Worm (Caenorhabditis elegans) whole organism, young adult: ENCODE measurements around the gene T13H10.2.

Experiments
- B0035.1 ChIP-seq: sonication (generic microtip); optimal IDR thresholded peaks from 2 replicates; lab custom pipeline; 2016; ENCODE audit warnings: missing genetic modification characterization, mild to moderate bottlenecking, missing compliant biosample characterization, missing genotype, missing genetic modification reagents
- C17E4.6 ChIP-seq: fragments of 200-800 bp; sonication (Bioruptor generic); IDR thresholded peaks from 2 replicates; pipeline ENCODE4 v1.3.6; 2022; ENCODE audit warnings: missing genetic modification reagents, missing genetic modification characterization, missing compliant biosample characterization
- F22D6.2 ChIP-seq: sonication (generic microtip); optimal IDR thresholded peaks from 2 replicates; lab custom pipeline; 2016; ENCODE audit warnings: mild to moderate bottlenecking, missing genetic modification characterization, missing compliant biosample characterization
- F33H1.4 ChIP-seq: fragments of 200-800 bp; sonication (Bioruptor generic); IDR thresholded peaks from 2 replicates; pipeline ENCODE4 v1.3.6; 2022; ENCODE audit warnings: missing genetic modification reagents, missing genetic modification characterization, missing compliant biosample characterization
- F37B4.10 ChIP-seq: fragments of 200-800 bp; sonication (Bioruptor generic); IDR thresholded peaks from 2 replicates; pipeline ENCODE4 v1.3.6; 2022; ENCODE audit warnings: missing genetic modification characterization, missing compliant biosample characterization
- F39B2.1 ChIP-seq: fragments of 200-800 bp; sonication (Bioruptor generic); IDR thresholded peaks from 2 replicates; pipeline ENCODE4 v1.3.6; 2022; ENCODE audit warnings: missing genetic modification reagents, missing genetic modification characterization, missing compliant biosample characterization
- F55B11.4 ChIP-seq: sonication (generic microtip); optimal IDR thresholded peaks from 2 replicates; lab custom pipeline; 2016; ENCODE audit warnings: missing compliant biosample characterization, missing genetic modification characterization, borderline replicate concordance; ENCODE audit not compliant: insufficient read depth
- K11D2.4 ChIP-seq: fragments of 200-800 bp; sonication (Bioruptor generic); IDR thresholded peaks from 2 replicates; pipeline ENCODE4 v1.3.6; 2022; ENCODE audit warnings: missing genetic modification reagents, missing genetic modification characterization, missing compliant biosample characterization
- Y53G8AR.9 ChIP-seq: fragments of 200-800 bp; sonication (Bioruptor generic); conservative IDR thresholded peaks from 2 replicates; pipeline ENCODE4 v1.3.6; 2022; ENCODE audit warnings: missing genetic modification reagents, missing genetic modification characterization, missing compliant biosample characterization
- Y95B8A.8 ChIP-seq: fragments of 200-800 bp; sonication (Bioruptor generic); IDR thresholded peaks from 2 replicates; pipeline ENCODE4 v1.3.6; 2022; ENCODE audit warnings: missing genetic modification reagents, missing genetic modification characterization, missing compliant biosample characterization
- ama-1 ChIP-seq, 3 experiments: fragments of 150-350 bp in 1 of 3; sonication (generic microtip) in 2 of 3; optimal IDR thresholded peaks; 2 replicates each; lab custom pipeline; 2014 to 2018; ENCODE audit warnings: missing biosample characterization in 2 of 3, missing genetic modification characterization in 2 of 3, missing genetic modification reagents in 2 of 3
- aptf-3 ChIP-seq: fragments of 200-800 bp; sonication (Bioruptor generic); IDR thresholded peaks from 2 replicates; pipeline ENCODE4 v1.3.6; 2022; ENCODE audit warnings: missing genetic modification characterization, missing compliant biosample characterization
- cebp-1 ChIP-seq, 2 experiments: fragments of 200-800 bp in 1 of 2; sonication (Bioruptor generic) in 1 of 2; sonication (generic microtip) in 1 of 2; IDR thresholded peaks in 1 of 2; optimal IDR thresholded peaks in 1 of 2; 2 replicates each; pipeline versions ENCODE4 v1.3.6 to Lab custom; 2017 to 2022; ENCODE audit warnings: missing compliant biosample characterization in 2 of 2, missing genetic modification characterization in 2 of 2, mild to moderate bottlenecking in 1 of 2, missing genetic modification reagents in 1 of 2, moderate library complexity in 1 of 2
- cebp-2 ChIP-seq: fragments of 200-800 bp; sonication (Bioruptor generic); IDR thresholded peaks from 2 replicates; pipeline ENCODE4 v1.3.6; 2022; ENCODE audit warnings: missing genetic modification characterization, missing compliant biosample characterization
- ceh-100 ChIP-seq: fragments of 200-800 bp; sonication (Bioruptor generic); IDR thresholded peaks from 2 replicates; pipeline ENCODE4 v1.3.6; 2022; ENCODE audit warnings: missing genetic modification reagents, missing genetic modification characterization, missing compliant biosample characterization
- ceh-40 ChIP-seq: fragments of 200-800 bp; sonication (Bioruptor generic); IDR thresholded peaks from 2 replicates; pipeline ENCODE4 v1.3.6; 2022; ENCODE audit warnings: missing genetic modification characterization, missing compliant biosample characterization
- ceh-91 ChIP-seq: fragments of 200-800 bp; sonication (Bioruptor generic); IDR thresholded peaks from 2 replicates; pipeline ENCODE4 v1.3.6; 2022; ENCODE audit warnings: missing genetic modification reagents, missing genetic modification characterization, missing compliant biosample characterization
- die-1 ChIP-seq: sonication (generic microtip); optimal IDR thresholded peaks from 2 replicates; lab custom pipeline; 2016; ENCODE audit warnings: missing genotype, mild to moderate bottlenecking, missing genetic modification characterization, missing compliant biosample characterization
- efl-1 ChIP-seq: fragments of 150-350 bp; optimal IDR thresholded peaks from 2 replicates; lab custom pipeline; 2014; ENCODE audit warnings: missing biosample characterization, missing genetic modification reagents, missing genetic modification characterization
- ekl-4 ChIP-seq: fragments of 200-800 bp; sonication (Bioruptor generic); IDR thresholded peaks from 2 replicates; pipeline ENCODE4 v1.3.6; 2022; ENCODE audit warnings: missing genetic modification reagents, missing genetic modification characterization, missing compliant biosample characterization
- ets-4 ChIP-seq: fragments of 200-800 bp; sonication (Bioruptor generic); optimal IDR thresholded peaks from 2 replicates; lab custom pipeline; 2018; ENCODE audit warnings: mild to moderate bottlenecking, missing genetic modification characterization, missing compliant biosample characterization
- hlh-26 ChIP-seq: fragments of 200-800 bp; sonication (Bioruptor generic); conservative IDR thresholded peaks from 2 replicates; pipeline ENCODE4 v1.3.6; 2022; ENCODE audit warnings: missing genetic modification reagents, missing genetic modification characterization, missing compliant biosample characterization
- hmg-20 ChIP-seq: fragments of 200-800 bp; sonication (Bioruptor generic); IDR thresholded peaks from 2 replicates; pipeline ENCODE4 v1.3.6; 2022; ENCODE audit warnings: missing genetic modification reagents, missing genetic modification characterization, missing compliant biosample characterization
- lag-1 ChIP-seq: fragments of 200-800 bp; sonication (Bioruptor generic); IDR thresholded peaks from 2 replicates; pipeline ENCODE4 v1.3.6; 2022; ENCODE audit warnings: missing genetic modification reagents, missing genetic modification characterization, missing compliant biosample characterization
- let-607 ChIP-seq, 2 experiments: fragments of 200-800 bp in 1 of 2; sonication (Bioruptor generic) in 1 of 2; sonication (generic microtip) in 1 of 2; optimal IDR thresholded peaks; 2 replicates each; lab custom pipeline; 2016 to 2018; ENCODE audit warnings: mild to moderate bottlenecking in 2 of 2, missing compliant biosample characterization in 2 of 2, missing genetic modification characterization in 2 of 2, moderate library complexity in 2 of 2, missing genotype in 1 of 2
- lin-35 ChIP-seq, 3 experiments: fragments of 150-350 bp in 2 of 3; sonication (generic microtip) in 1 of 3; optimal IDR thresholded peaks; 2 replicates each; lab custom pipeline; 2014 to 2018; ENCODE audit warnings: missing biosample characterization in 3 of 3, missing genetic modification characterization in 3 of 3, missing genetic modification reagents in 3 of 3
- lin-40 ChIP-seq: sonication (generic microtip); optimal IDR thresholded peaks from 2 replicates; lab custom pipeline; 2016; ENCODE audit warnings: missing genetic modification characterization, mild to moderate bottlenecking, missing compliant biosample characterization, missing genotype, missing genetic modification reagents
- lsl-1 ChIP-seq: fragments of 200-800 bp; sonication (Bioruptor generic); optimal IDR thresholded peaks from 2 replicates; lab custom pipeline; 2018; ENCODE audit warnings: mild to moderate bottlenecking, missing genetic modification characterization, moderate library complexity, missing compliant biosample characterization
- madf-3 ChIP-seq: fragments of 200-800 bp; sonication (Bioruptor generic); IDR thresholded peaks from 2 replicates; pipeline ENCODE4 v1.3.6; 2022; ENCODE audit warnings: missing genetic modification reagents, missing genetic modification characterization, missing compliant biosample characterization
- madf-6 ChIP-seq: fragments of 200-800 bp; sonication (Bioruptor generic); IDR thresholded peaks from 2 replicates; pipeline ENCODE4 v1.3.6; 2022; ENCODE audit warnings: missing genetic modification reagents, missing genetic modification characterization, missing compliant biosample characterization
- madf-8 ChIP-seq: fragments of 200-800 bp; sonication (Bioruptor generic); conservative IDR thresholded peaks from 2 replicates; pipeline ENCODE4 v1.3.6; 2022; ENCODE audit warnings: missing genetic modification reagents, missing genetic modification characterization, missing compliant biosample characterization
- nfya-2 ChIP-seq: fragments of 200-800 bp; sonication (Bioruptor generic); IDR thresholded peaks from 2 replicates; pipeline ENCODE4 v1.3.6; 2022; ENCODE audit warnings: missing genetic modification reagents, missing genetic modification characterization, missing compliant biosample characterization
- nfyb-1 ChIP-seq: fragments of 200-800 bp; sonication (Bioruptor generic); IDR thresholded peaks from 2 replicates; pipeline ENCODE4 v1.3.6; 2022; ENCODE audit warnings: missing genetic modification reagents, missing genetic modification characterization, missing compliant biosample characterization
- nhr-90 ChIP-seq: sonication (generic microtip); optimal IDR thresholded peaks from 2 replicates; lab custom pipeline; 2016; ENCODE audit warnings: missing genotype, mild to moderate bottlenecking, missing genetic modification characterization, missing compliant biosample characterization
- pbrm-1 ChIP-seq: fragments of 200-800 bp; sonication (Bioruptor generic); IDR thresholded peaks from 2 replicates; pipeline ENCODE4 v1.3.6; 2022; ENCODE audit warnings: missing genetic modification reagents, missing genetic modification characterization, missing compliant biosample characterization
- sdz-38 ChIP-seq: sonication (generic microtip); optimal IDR thresholded peaks from 2 replicates; lab custom pipeline; 2016; ENCODE audit warnings: missing genotype, missing genetic modification characterization, missing compliant biosample characterization
- snpc-1.1 ChIP-seq: sonication (generic microtip); optimal IDR thresholded peaks from 2 replicates; lab custom pipeline; 2017; ENCODE audit warnings: missing genetic modification characterization, mild to moderate bottlenecking, missing compliant biosample characterization, antibody characterized with exemption, moderate library complexity, missing genotype, missing genetic modification reagents; ENCODE audit not compliant: insufficient read depth
- snpc-1.3 ChIP-seq: sonication (generic microtip); optimal IDR thresholded peaks from 2 replicates; lab custom pipeline; 2017; ENCODE audit warnings: missing genetic modification characterization, mild to moderate bottlenecking, missing compliant biosample characterization, antibody characterized with exemption, moderate library complexity, missing genotype, missing genetic modification reagents; ENCODE audit not compliant: insufficient read depth
- snpc-4 ChIP-seq, 5 experiments: fragments of 150-350 bp in 1 of 5; sonication (generic microtip) in 4 of 5; optimal IDR thresholded peaks; 2 replicates each; lab custom pipeline; 2014 to 2018; ENCODE audit warnings: missing genetic modification characterization in 5 of 5, missing biosample characterization in 3 of 5, antibody characterized with exemption in 2 of 5, mild to moderate bottlenecking in 2 of 5, missing compliant biosample characterization in 2 of 5, missing genotype in 2 of 5, moderate library complexity in 2 of 5, missing genetic modification reagents in 1 of 5
- somi-1 ChIP-seq: fragments of 200-800 bp; sonication (Bioruptor generic); optimal IDR thresholded peaks from 2 replicates; lab custom pipeline; 2018; ENCODE audit warnings: mild to moderate bottlenecking, missing genetic modification characterization, missing compliant biosample characterization
- tlf-1 ChIP-seq: fragments of 200-800 bp; sonication (Bioruptor generic); optimal IDR thresholded peaks from 2 replicates; lab custom pipeline; 2018; ENCODE audit warnings: mild to moderate bottlenecking, missing genetic modification characterization, missing compliant biosample characterization
- zfh-2 ChIP-seq: fragments of 200-800 bp; sonication (Bioruptor generic); conservative IDR thresholded peaks from 2 replicates; pipeline ENCODE4 v1.3.6; 2022; ENCODE audit warnings: missing genetic modification reagents, missing genetic modification characterization, missing compliant biosample characterization
- ztf-25 ChIP-seq: fragments of 200-800 bp; sonication (Bioruptor generic); IDR thresholded peaks from 2 replicates; pipeline ENCODE4 v1.3.6; 2022; ENCODE audit warnings: missing genetic modification reagents, missing genetic modification characterization, missing compliant biosample characterization
- ztf-26 ChIP-seq: sonication (generic microtip); optimal IDR thresholded peaks from 2 replicates; lab custom pipeline; 2017; ENCODE audit warnings: missing genetic modification characterization, missing compliant biosample characterization
- ztf-28 ChIP-seq: fragments of 200-800 bp; sonication (Bioruptor generic); IDR thresholded peaks from 2 replicates; pipeline ENCODE4 v1.3.6; 2022; ENCODE audit warnings: missing genetic modification reagents, missing genetic modification characterization, missing compliant biosample characterization
- ztf-3 ChIP-seq: fragments of 200-800 bp; sonication (Bioruptor generic); optimal IDR thresholded peaks from 2 replicates; lab custom pipeline; 2018; ENCODE audit warnings: mild to moderate bottlenecking, missing genetic modification characterization, missing compliant biosample characterization

The T13H10.2 gene

DNA sequence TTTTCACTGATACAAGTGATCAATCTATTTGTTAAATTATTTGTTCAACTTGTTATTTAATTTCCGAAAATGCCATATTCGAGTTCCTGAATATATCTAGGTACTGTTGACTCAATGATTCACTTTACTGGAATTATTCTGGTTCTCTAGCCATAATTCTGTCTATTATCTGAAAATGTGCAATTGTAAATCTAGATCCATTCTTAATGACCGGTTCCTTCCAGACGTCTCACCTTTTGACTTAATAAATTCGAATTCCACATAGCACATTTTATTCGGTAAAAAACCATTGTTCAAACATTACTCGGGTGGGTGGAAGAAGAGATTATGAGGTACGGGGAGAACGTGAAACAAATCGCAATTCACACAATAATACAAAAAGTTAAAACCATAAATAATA, 25.4 kb downstream of the T13H10.2 start (continued):
- TF ChIP-seq snpc-1.3 (tag; lab: Kevin White, UChicago), result no peak
- TF ChIP-seq ztf-28 (GFP tag; lab: Robert Waterston, UW), result no peak
- no peak for TF ChIP-seq hlh-26
- TF ChIP-seq ama-1 (optimal IDR thresholded peaks at IDR 0.05; lab: Kevin White, UChicago), result no peak
- TF ChIP-seq ama-1 (GFP tag; optimal IDR thresholded peaks at IDR 0.05; lab: Kevin White, UChicago), result peak in 1 of 2 experiments; percentile 23
- TF ChIP-seq nhr-90 (tag; lab: Kevin White, UChicago), result no peak
- no peak for TF ChIP-seq lin-35 (GFP tag; optimal IDR thresholded peaks at IDR 0.05; lab: Kevin White, UChicago)
- TF ChIP-seq ceh-40 (GFP tag; lab: Robert Waterston, UW), result no peak
- peak; percentile 36 for TF ChIP-seq tlf-1
- TF ChIP-seq snpc-4 (GFP tag; optimal IDR thresholded peaks at IDR 0.05; lab: Kevin White, UChicago), result no peak
- no peak for TF ChIP-seq snpc-4 (tag; optimal IDR thresholded peaks at IDR 0.05; lab: Kevin White, UChicago)
- TF ChIP-seq nfya-2, result no peak
- TF ChIP-seq nfyb-1 (GFP tag; lab: Robert Waterston, UW), result peak; percentile 37; the same call in 1 of the 2 replicates
- TF ChIP-seq let-607 (tag; optimal IDR thresholded peaks at IDR 0.05; lab: Kevin White, UChicago), result no peak
- no peak for TF ChIP-seq aptf-3 (GFP tag; lab: Robert Waterston, UW)
- TF ChIP-seq F37B4.10 (GFP tag; lab: Robert Waterston, UW), result no peak
- TF ChIP-seq cebp-1 (GFP tag; IDR thresholded peaks at IDR 0.05; lab: Robert Waterston, UW), result no peak
- TF ChIP-seq cebp-1 (tag; optimal IDR thresholded peaks at IDR 0.05; lab: Kevin White, UChicago), result peak; percentile 26
- peak; percentile 41; the same call in 1 of the 2 replicates for TF ChIP-seq madf-6 (GFP tag; lab: Robert Waterston, UW)
- no peak for TF ChIP-seq ztf-25 (GFP tag; lab: Robert Waterston, UW)
- no peak for TF ChIP-seq B0035.1 (tag; lab: Kevin White, UChicago)
- no peak for TF ChIP-seq efl-1
- peak; percentile 10; the same call in 1 of the 2 replicates for TF ChIP-seq ceh-100 (GFP tag; lab: Robert Waterston, UW)
- TF ChIP-seq sdz-38 (tag; lab: Kevin White, UChicago), result no peak
- no peak for TF ChIP-seq F39B2.1
- TF ChIP-seq madf-3 (GFP tag; lab: Robert Waterston, UW), result peak; percentile 52; the same call in 1 of the 2 replicates
- TF ChIP-seq pbrm-1 (GFP tag; lab: Robert Waterston, UW), result 0 out of 2 replicates have a peak, but pooled peaks have one; percentile 26
- TF ChIP-seq cebp-2 (GFP tag; lab: Robert Waterston, UW), result no peak
- TF ChIP-seq lsl-1, result no peak
- no peak; the same call in 1 of the 2 replicates for TF ChIP-seq Y53G8AR.9
- no peak for TF ChIP-seq hmg-20 (GFP tag; lab: Robert Waterston, UW)
- TF ChIP-seq F55B11.4, result no peak
- TF ChIP-seq ets-4 (GFP tag; lab: Kevin White, UChicago), result no peak
- TF ChIP-seq zfh-2 (GFP tag; lab: Robert Waterston, UW), result no peak
- TF ChIP-seq K11D2.4, result no peak
- TF ChIP-seq F22D6.2 (tag; lab: Kevin White, UChicago), result no peak
- no peak for TF ChIP-seq C17E4.6 (GFP tag; lab: Robert Waterston, UW)
- TF ChIP-seq Y95B8A.8, result no peak
- no peak for TF ChIP-seq madf-8
- TF ChIP-seq ekl-4 (GFP tag; lab: Robert Waterston, UW), result no peak
- TF ChIP-seq lag-1, result no peak
- TF ChIP-seq ztf-3 (GFP tag; lab: Kevin White, UChicago), result no peak
- no peak for TF ChIP-seq F33H1.4 (GFP tag; lab: Robert Waterston, UW)
- 0 out of 2 replicates have a peak, but pooled peaks have one; percentile 9 for TF ChIP-seq ceh-91 (GFP tag; lab: Robert Waterston, UW)
- TF ChIP-seq somi-1, result no peak
- TF ChIP-seq die-1 (tag; lab: Kevin White, UChicago), result no peak
- no peak for TF ChIP-seq snpc-1.1 (tag; lab: Kevin White, UChicago)
- TF ChIP-seq ztf-26, result no peak
- TF ChIP-seq lin-40 (tag; lab: Kevin White, UChicago), result no peak
